Fruit fly (Drosophila melanogaster) whole organism, prepupa: ENCODE results near the gene CG34026.
A peak's percentile ranks its signal among the peaks of the same experiment; 100 is the strongest.

Experiments
- Blimp-1 ChIP-seq: fragments of 200-800 bp; sonication (Bioruptor generic); optimal IDR thresholded peaks from 3 replicates; lab custom pipeline; 2017; ENCODE audit warnings: missing biosample characterization, missing genetic modification characterization, mild to moderate bottlenecking, moderate library complexity, missing genetic modification reagents
- CG3032 ChIP-seq: fragments of 200-800 bp; optimal IDR thresholded peaks from 2 replicates; lab custom pipeline; 2019; ENCODE audit warnings: missing biosample characterization, mild to moderate bottlenecking, missing genetic modification characterization, moderate library complexity
- CG3919 ChIP-seq: fragments of 200-800 bp; sonication (Bioruptor generic); optimal IDR thresholded peaks from 3 replicates; lab custom pipeline; 2016; ENCODE audit warnings: missing biosample characterization, missing genetic modification characterization
- CG6792 ChIP-seq: fragments of 200-800 bp; sonication (Bioruptor generic); optimal IDR thresholded peaks from 3 replicates; lab custom pipeline; 2016; ENCODE audit warnings: missing biosample characterization, missing genetic modification characterization
- CG6854 ChIP-seq: fragments of 200-800 bp; sonication (Bioruptor generic); optimal IDR thresholded peaks from 2 replicates; lab custom pipeline; 2017; ENCODE audit warnings: missing biosample characterization, mild to moderate bottlenecking, missing genetic modification characterization
- CG8119 ChIP-seq: fragments of 200-800 bp; sonication (Bioruptor generic); IDR thresholded peaks from 3 replicates; pipeline ENCODE4 v1.3.6; 2022; ENCODE audit warnings: missing biosample characterization, missing genetic modification characterization
- CG8319 ChIP-seq: fragments of 200-800 bp; sonication (Bioruptor generic); optimal IDR thresholded peaks from 3 replicates; lab custom pipeline; 2016; ENCODE audit warnings: missing biosample characterization, missing genetic modification characterization
- CG8632 ChIP-seq: fragments of 200-800 bp; sonication (Bioruptor generic); optimal IDR thresholded peaks from 3 replicates; lab custom pipeline; 2016; ENCODE audit warnings: missing biosample characterization, missing genetic modification characterization
- CG9139 ChIP-seq: fragments of 200-800 bp; sonication (Bioruptor generic); optimal IDR thresholded peaks from 3 replicates; lab custom pipeline; 2017; ENCODE audit warnings: missing biosample characterization, mild to moderate bottlenecking, missing genetic modification characterization
- Eip75B ChIP-seq: fragments of 200-800 bp; sonication (Bioruptor generic); optimal IDR thresholded peaks from 3 replicates; lab custom pipeline; 2016; ENCODE audit warnings: missing biosample characterization, missing genetic modification characterization
- Eip78C ChIP-seq: fragments of 200-800 bp; sonication (Bioruptor generic); peaks from one replicate; lab custom pipeline; 2016; ENCODE audit warnings: missing biosample characterization, missing genetic modification characterization
- Ets96B ChIP-seq: fragments of 200-800 bp; optimal IDR thresholded peaks from 2 replicates; lab custom pipeline; 2019; ENCODE audit warnings: missing biosample characterization, mild to moderate bottlenecking, missing genetic modification characterization, moderate library complexity
- Gug ChIP-seq: fragments of 200-800 bp; sonication (Bioruptor generic); IDR thresholded peaks from 2 replicates; pipeline ENCODE4 v1.3.6; 2022; ENCODE audit warnings: missing biosample characterization, missing genetic modification characterization
- Hr38 ChIP-seq: sonication (Bioruptor generic); optimal IDR thresholded peaks from 2 replicates; lab custom pipeline; 2016; ENCODE audit warnings: missing biosample characterization, missing genetic modification characterization
- Hr4 ChIP-seq: fragments of 200-800 bp; sonication (Bioruptor generic); optimal IDR thresholded peaks from 3 replicates; lab custom pipeline; 2016; ENCODE audit warnings: missing biosample characterization, missing genetic modification characterization
- OdsH ChIP-seq: fragments of 200-800 bp; sonication (Bioruptor generic); optimal IDR thresholded peaks from 3 replicates; lab custom pipeline; 2016; ENCODE audit warnings: missing biosample characterization, missing genetic modification characterization
- Smox ChIP-seq: fragments of 200-800 bp; sonication (Bioruptor generic); optimal IDR thresholded peaks from 3 replicates; lab custom pipeline; 2016; ENCODE audit warnings: missing biosample characterization, missing genetic modification characterization
- Sox102F ChIP-seq: fragments of 200-800 bp; sonication (Bioruptor generic); optimal IDR thresholded peaks from 2 replicates; lab custom pipeline; 2016; ENCODE audit warnings: missing biosample characterization, mild to moderate bottlenecking, missing genetic modification characterization
- achi ChIP-seq: fragments of 200-800 bp; sonication (Bioruptor generic); optimal IDR thresholded peaks from 3 replicates; lab custom pipeline; 2016; ENCODE audit warnings: missing biosample characterization, missing genetic modification characterization
- cyc ChIP-seq: fragments of 200-800 bp; sonication (Bioruptor generic); optimal IDR thresholded peaks from 3 replicates; lab custom pipeline; 2016; ENCODE audit warnings: missing biosample characterization, missing genetic modification characterization
- dac ChIP-seq: fragments of 200-800 bp; sonication (Bioruptor generic); optimal IDR thresholded peaks from 2 replicates; lab custom pipeline; 2017; ENCODE audit warnings: missing biosample characterization, mild to moderate bottlenecking, missing genetic modification characterization
- dsx ChIP-seq: fragments of 200-800 bp; optimal IDR thresholded peaks from 3 replicates; lab custom pipeline; 2019; ENCODE audit warnings: missing biosample characterization, mild to moderate bottlenecking, missing genetic modification characterization, moderate library complexity; ENCODE audit not compliant: poor library complexity, severe bottlenecking
- fd59A ChIP-seq: fragments of 200-800 bp; sonication (Bioruptor generic); optimal IDR thresholded peaks from 2 replicates; lab custom pipeline; 2017; ENCODE audit warnings: missing biosample characterization, mild to moderate bottlenecking, missing genetic modification characterization, missing genetic modification reagents
- fd85E ChIP-seq: fragments of 200-800 bp; sonication (Bioruptor generic); optimal IDR thresholded peaks from 3 replicates; lab custom pipeline; 2016; ENCODE audit warnings: missing biosample characterization, missing genetic modification characterization
- fkh ChIP-seq: fragments of 200-800 bp; sonication (Bioruptor generic); optimal IDR thresholded peaks from 3 replicates; lab custom pipeline; 2017; ENCODE audit warnings: missing biosample characterization, mild to moderate bottlenecking, missing genetic modification characterization, moderate library complexity
- net ChIP-seq: fragments of 200-800 bp; sonication (Bioruptor generic); optimal IDR thresholded peaks from 3 replicates; lab custom pipeline; 2016; ENCODE audit warnings: missing biosample characterization, missing genetic modification characterization
- ss ChIP-seq, 2 experiments: fragments of 200-800 bp; sonication (Bioruptor generic); optimal IDR thresholded peaks; 2 replicates in 1 of 2; 3 replicates in 1 of 2; lab custom pipeline; 2017 to 2018; ENCODE audit warnings: mild to moderate bottlenecking in 2 of 2, missing biosample characterization in 2 of 2, missing genetic modification characterization in 2 of 2, moderate library complexity in 1 of 2
- svp ChIP-seq: fragments of 200-800 bp; sonication (Bioruptor generic); peaks from one replicate; lab custom pipeline; 2016; ENCODE audit warnings: missing biosample characterization, missing genetic modification characterization
- vri ChIP-seq: fragments of 200-800 bp; sonication (Bioruptor generic); optimal IDR thresholded peaks from 3 replicates; lab custom pipeline; 2016; ENCODE audit warnings: missing biosample characterization, mild to moderate bottlenecking, missing genetic modification characterization

The CG34026 gene

dm6 chrX:9499994-9500804 lies 33.4 kb upstream of the CG34026 start, which contains the start of gene mgl (continued):
- TF ChIP-seq fd59A (GFP tag; lab: Kevin White, UChicago), result peak; percentile 95
- peak; percentile 87 to 89 for TF ChIP-seq ss (GFP tag; optimal IDR thresholded peaks at IDR 0.05; lab: Kevin White, UChicago)
- peak; percentile 94 for TF ChIP-seq CG3919
- peak; percentile 97 for TF ChIP-seq OdsH (GFP tag; lab: Kevin White, UChicago)
- peak; percentile 94 for TF ChIP-seq svp (GFP tag; lab: Kevin White, UChicago)
- peak; percentile 97 for TF ChIP-seq net (GFP tag; lab: Kevin White, UChicago)
- TF ChIP-seq achi (GFP tag; lab: Kevin White, UChicago), result peak; percentile 96
- no peak for TF ChIP-seq Hr38 (GFP tag; lab: Kevin White, UChicago)
- peak; percentile 65 for TF ChIP-seq Blimp-1 (GFP tag; lab: Kevin White, UChicago)
- peak; percentile 97 for TF ChIP-seq CG8119 (GFP tag; lab: Robert Waterston, UW)
- TF ChIP-seq fd85E (GFP tag; lab: Kevin White, UChicago), result peak; percentile 79
- peak; percentile 86 for TF ChIP-seq cyc
- peak; percentile 98 for TF ChIP-seq Hr4 (GFP tag; lab: Kevin White, UChicago)
- TF ChIP-seq, all 60 proteins: peak for 58

- no peak for TF ChIP-seq Eip75B
- TF ChIP-seq Eip78C, result peak; percentile 58
- TF ChIP-seq fkh, result peak; percentile 80
These were observed 32.8 kb upstream of the CG34026 start for dm6 chrX:9500805-9501281.

- TF ChIP-seq CG8632 (GFP tag; lab: Kevin White, UChicago) (no peak), Gug (GFP tag; lab: Robert Waterston, UW) (no peak), CG8319 (GFP tag; lab: Kevin White, UChicago) (no peak), Eip78C (peak; percentile 17), CG3919 (no peak)
These were observed 31.3 kb upstream of the CG34026 start for dm6 chrX:9502286-9502685.

- no peak for TF ChIP-seq ss (GFP tag; optimal IDR thresholded peaks at IDR 0.05; lab: Kevin White, UChicago)
- no peak for TF ChIP-seq dac
- TF ChIP-seq CG6792 (GFP tag; lab: Kevin White, UChicago), result no peak
- no peak for TF ChIP-seq Sox102F (GFP tag; lab: Kevin White, UChicago)
- TF ChIP-seq CG9139, result no peak
- no peak for TF ChIP-seq fd85E (GFP tag; lab: Kevin White, UChicago)
- no peak for TF ChIP-seq CG8119 (GFP tag; lab: Robert Waterston, UW)
These were observed 22.4 kb upstream of the CG34026 start, which contains the start of gene CG34028 for dm6 chrX:9511224-9511623. TSS of gene CG34028 (plus strand) at chrX:9511524.

- TF ChIP-seq cyc (no peak), vri (GFP tag; lab: Kevin White, UChicago) (no peak), Hr4 (GFP tag; lab: Kevin White, UChicago) (no peak), CG3032 (tag; lab: Kevin White, UChicago) (no peak), Smox (GFP tag; lab: Kevin White, UChicago) (no peak), dsx (GFP tag; lab: Kevin White, UChicago) (no peak), Hr38 (GFP tag; lab: Kevin White, UChicago) (no peak)
These were observed 13.4 kb upstream of the CG34026 start for dm6 chrX:9520175-9520574.

dm6 chrX:9523543-9523942 lies 10.1 kb upstream of the CG34026 start:
- TF ChIP-seq fd85E (GFP tag; lab: Kevin White, UChicago) (no peak), Ets96B (no peak), CG6854 (GFP tag; lab: Kevin White, UChicago) (no peak), Eip75B (no peak), Blimp-1 (GFP tag; lab: Kevin White, UChicago) (peak; percentile 48)
